Worm (Caenorhabditis elegans) whole organism, L3 larva: Measurements from ENCODE around the gene nlp-20.

Source experiments
- R02D3.7 ChIP-seq: fragments of 150-350 bp; optimal IDR thresholded peaks from 2 replicates; lab custom pipeline; 2014; ENCODE audit warnings: missing biosample characterization, missing genetic modification characterization
- aly-2 ChIP-seq: fragments of 150-350 bp; optimal IDR thresholded peaks from 2 replicates; lab custom pipeline; 2014; ENCODE audit warnings: missing biosample characterization, missing genetic modification characterization

DNA sequence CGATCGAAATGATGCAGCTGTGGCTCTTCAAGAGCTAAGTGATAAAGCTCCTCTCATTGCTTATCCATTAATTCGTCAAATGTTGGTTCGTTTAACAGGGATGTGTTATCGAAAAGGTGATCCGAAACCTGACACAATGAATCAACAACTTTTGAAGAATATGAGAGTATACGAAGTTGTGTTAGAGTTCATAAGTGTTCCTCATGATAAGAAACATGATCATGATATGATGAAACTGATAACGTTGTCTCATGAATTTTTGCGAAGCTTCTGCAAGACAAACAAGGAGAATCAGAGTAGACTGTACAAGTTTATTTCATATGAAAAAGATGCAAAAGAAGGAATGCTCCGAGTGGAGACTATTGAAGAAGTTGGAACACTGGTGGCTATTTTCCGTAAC is 46.5 kb upstream of the nlp-20 start:
- TF ChIP-seq aly-2 (tag; lab: Kevin White, UChicago) (no peak), R02D3.7 (no peak)
